Worm (Caenorhabditis elegans) whole organism, L4/young adult: Measurements from ENCODE around the gene daf-14.

Experiments
- W03F9.2 ChIP-seq: fragments of 150-350 bp; optimal IDR thresholded peaks from 2 replicates; lab custom pipeline; 2014; ENCODE audit warnings: missing biosample characterization, missing genetic modification characterization
- dao-5 ChIP-seq: sonication (generic microtip); optimal IDR thresholded peaks from 2 replicates; lab custom pipeline; 2016; ENCODE audit warnings: missing genotype, missing genetic modification characterization, moderate library complexity, missing compliant biosample characterization
- him-1 ChIP-seq: sonication (generic microtip); optimal IDR thresholded peaks from 2 replicates; lab custom pipeline; 2016; ENCODE audit warnings: missing genotype, missing genetic modification reagents, missing genetic modification characterization, missing compliant biosample characterization

- TF ChIP-seq him-1 (tag; lab: Kevin White, UChicago) = no peak
- TF ChIP-seq dao-5 (tag; lab: Kevin White, UChicago) = no peak
- no peak for TF ChIP-seq W03F9.2 (tag; lab: Kevin White, UChicago)
Measured at ce11 chrIV:10285328-10285727, 34.9 kb downstream of the daf-14 start.
